Worm (Caenorhabditis elegans) whole organism, L2 larva: Measurements from ENCODE around the gene unc-78.

Source experiments
- ama-1 ChIP-seq: fragments of 150-350 bp; optimal IDR thresholded peaks from 2 replicates; lab custom pipeline; 2018; ENCODE audit warnings: inconsistent platforms
- ceh-16 ChIP-seq: fragments of 150-350 bp; optimal IDR thresholded peaks from 2 replicates; lab custom pipeline; 2014; ENCODE audit warnings: missing biosample characterization, missing genetic modification characterization
- ceh-82 ChIP-seq: fragments of 150-350 bp; optimal IDR thresholded peaks from 2 replicates; lab custom pipeline; 2014; ENCODE audit warnings: missing biosample characterization, missing genetic modification characterization
- egl-27 ChIP-seq: sonication (generic microtip); optimal IDR thresholded peaks from 3 replicates; lab custom pipeline; 2017; ENCODE audit warnings: missing biosample characterization, missing genetic modification reagents, missing genetic modification characterization
- elt-3 ChIP-seq: sonication (generic microtip); optimal IDR thresholded peaks from 2 replicates; lab custom pipeline; 2017; ENCODE audit warnings: missing biosample characterization, missing genetic modification characterization
- fos-1 ChIP-seq: fragments of 150-350 bp; optimal IDR thresholded peaks from 2 replicates; lab custom pipeline; 2014; ENCODE audit warnings: missing biosample characterization, missing genetic modification characterization
- lsy-2 ChIP-seq, 2 experiments: fragments of 150-350 bp in 1 of 2; sonication (generic microtip) in 1 of 2; optimal IDR thresholded peaks; 2 replicates each; lab custom pipeline; 2014 to 2017; ENCODE audit warnings: missing biosample characterization in 2 of 2, missing genetic modification characterization in 2 of 2
- nhr-11 ChIP-seq: fragments of 150-350 bp; optimal IDR thresholded peaks from 2 replicates; lab custom pipeline; 2014; ENCODE audit warnings: missing biosample characterization, missing genetic modification characterization
- nhr-23 ChIP-seq: fragments of 150-350 bp; optimal IDR thresholded peaks from 2 replicates; lab custom pipeline; 2014; ENCODE audit warnings: missing biosample characterization, missing genetic modification reagents, missing genetic modification characterization
- peb-1 ChIP-seq: fragments of 150-350 bp; optimal IDR thresholded peaks from 2 replicates; lab custom pipeline; 2014; ENCODE audit warnings: missing biosample characterization, missing genetic modification characterization
- ztf-1 ChIP-seq: fragments of 200-800 bp; sonication (Bioruptor generic); conservative IDR thresholded peaks from 2 replicates; pipeline ENCODE4 v1.3.6; 2022; ENCODE audit warnings: missing genetic modification characterization, missing compliant biosample characterization
- ztf-4 ChIP-seq: fragments of 150-350 bp; optimal IDR thresholded peaks from 2 replicates; lab custom pipeline; 2014; ENCODE audit warnings: missing biosample characterization, missing genetic modification characterization

ce11 chrX:3416063-3416462 is 4.6 kb upstream of the unc-78 start:
- TF ChIP-seq elt-3 (tag; lab: Kevin White, UChicago) (no peak), fos-1 (no peak), ztf-1 (GFP tag; lab: Robert Waterston, UW) (no peak), lsy-2 (tag; optimal IDR thresholded peaks at IDR 0.05; lab: Kevin White, UChicago) (no peak), nhr-11 (tag; lab: Kevin White, UChicago) (no peak), ztf-4 (no peak), ceh-16 (tag; lab: Kevin White, UChicago) (no peak), nhr-23 (no peak), ceh-82 (tag; lab: Kevin White, UChicago) (no peak), egl-27 (no peak), peb-1 (tag; lab: Kevin White, UChicago) (no peak), ama-1 (lab: Kevin White, UChicago) (no peak)
